Worm (Caenorhabditis elegans): ENCODE data around the gene F58H1.8.

F58H1.8 gene

ce11 chrV:11976734-11977133 lies 41.8 kb downstream of the F58H1.8 start:
- TF ChIP-seq T26A5.8 (tag; optimal IDR thresholded peaks at IDR 0.05) (no peak), zfh-2 (GFP tag; conservative IDR thresholded peaks at IDR 0.05) (no peak), ZK185.1 (tag; optimal IDR thresholded peaks at IDR 0.05; ENCODE audit: poor library complexity, severe bottlenecking) (peak; percentile 7), F10E7.11 (tag; optimal IDR thresholded peaks at IDR 0.05) (no peak), lir-1 (GFP tag; conservative IDR thresholded peaks at IDR 0.05) (no peak), nfya-1 (tag; optimal IDR thresholded peaks at IDR 0.05; ENCODE audit: borderline replicate concordance, insufficient read depth) (no peak), hlh-12 (tag; optimal IDR thresholded peaks at IDR 0.05) (no peak), nhr-120 (GFP tag; IDR thresholded peaks at IDR 0.05) (no peak), madf-3 (GFP tag; IDR thresholded peaks at IDR 0.05) (no peak), fkh-3 (tag; optimal IDR thresholded peaks at IDR 0.05) (no peak), nfya-2 (GFP tag; IDR thresholded peaks at IDR 0.05) (no peak), ceh-79 (tag; optimal IDR thresholded peaks at IDR 0.05) (no peak), die-1 (tag; optimal IDR thresholded peaks at IDR 0.05) (no peak), ets-4 (GFP tag; optimal IDR thresholded peaks at IDR 0.05) (no peak), sdz-38 (tag; optimal IDR thresholded peaks at IDR 0.05) (no peak), mcd-1 (GFP tag; IDR thresholded peaks at IDR 0.05) (no peak), attf-3 (GFP tag; conservative IDR thresholded peaks at IDR 0.05) (no peak), dox-1 (GFP tag; IDR thresholded peaks at IDR 0.05) (no peak), snpc-4 (GFP tag; optimal IDR thresholded peaks at IDR 0.05) (no peak), snpc-4 (tag; optimal IDR thresholded peaks at IDR 0.05) (peak in 1 of 4 experiments; percentile 9), tbx-9 (tag; optimal IDR thresholded peaks at IDR 0.05; ENCODE audit: borderline replicate concordance) (no peak), F55B11.4 (tag; optimal IDR thresholded peaks at IDR 0.05; ENCODE audit: borderline replicate concordance, insufficient read depth) (no peak), ceh-91 (GFP tag; IDR thresholded peaks at IDR 0.05) (no peak), ztf-18 (tag; optimal IDR thresholded peaks at IDR 0.05) (no peak), dpff-1 (tag; optimal IDR thresholded peaks at IDR 0.05) (no peak), rcor-1 (GFP tag; IDR thresholded peaks at IDR 0.05) (no peak), nfyb-1 (GFP tag; IDR thresholded peaks at IDR 0.05) (no peak), hmg-1.2 (GFP tag; IDR thresholded peaks at IDR 0.05) (0 out of 2 replicates have a peak, but pooled peaks have one; percentile 9), lin-26 (GFP tag; IDR thresholded peaks at IDR 0.05) (no peak), lag-1 (GFP tag; IDR thresholded peaks at IDR 0.05) (no peak), madf-10 (tag; optimal IDR thresholded peaks at IDR 0.05) (peak; percentile 19), athp-1 (tag; optimal IDR thresholded peaks at IDR 0.05) (no peak), ceh-58 (GFP tag; IDR thresholded peaks at IDR 0.05) (no peak), akir-1 (GFP tag; optimal IDR thresholded peaks at IDR 0.05) (no peak), somi-1 (GFP tag; optimal IDR thresholded peaks at IDR 0.05) (no peak), D2030.7 (GFP tag; IDR thresholded peaks at IDR 0.05) (no peak), F37B4.10 (GFP tag; IDR thresholded peaks at IDR 0.05) (no peak), C17E4.6 (GFP tag; IDR thresholded peaks at IDR 0.05) (no peak), cebp-1 (GFP tag; IDR thresholded peaks at IDR 0.05) (no peak), cebp-1 (tag; optimal IDR thresholded peaks at IDR 0.05) (peak; percentile 52), ztf-25 (GFP tag; IDR thresholded peaks at IDR 0.05) (no peak), tbp1 (GFP tag; optimal IDR thresholded peaks at IDR 0.05) (peak; percentile 5), nhr-80 (tag; optimal IDR thresholded peaks at IDR 0.05) (peak; percentile 66), nhr-27 (tag; optimal IDR thresholded peaks at IDR 0.05) (no peak), attf-5 (GFP tag; optimal IDR thresholded peaks at IDR 0.05) (no peak), tlf-1 (GFP tag; optimal IDR thresholded peaks at IDR 0.05) (no peak), rpc-1 (optimal IDR thresholded peaks at IDR 0.05) (no peak), rpc-1 (tag; optimal IDR thresholded peaks at IDR 0.05) (no peak), lsl-1 (GFP tag; optimal IDR thresholded peaks at IDR 0.05) (no peak), bed-2 (GFP tag; IDR thresholded peaks at IDR 0.05) (no peak), lsy-27 (tag; optimal IDR thresholded peaks at IDR 0.05; ENCODE audit: borderline replicate concordance, insufficient read depth) (no peak)
